Worm (Caenorhabditis elegans): ENCODE data around the gene srg-15.

DNA sequence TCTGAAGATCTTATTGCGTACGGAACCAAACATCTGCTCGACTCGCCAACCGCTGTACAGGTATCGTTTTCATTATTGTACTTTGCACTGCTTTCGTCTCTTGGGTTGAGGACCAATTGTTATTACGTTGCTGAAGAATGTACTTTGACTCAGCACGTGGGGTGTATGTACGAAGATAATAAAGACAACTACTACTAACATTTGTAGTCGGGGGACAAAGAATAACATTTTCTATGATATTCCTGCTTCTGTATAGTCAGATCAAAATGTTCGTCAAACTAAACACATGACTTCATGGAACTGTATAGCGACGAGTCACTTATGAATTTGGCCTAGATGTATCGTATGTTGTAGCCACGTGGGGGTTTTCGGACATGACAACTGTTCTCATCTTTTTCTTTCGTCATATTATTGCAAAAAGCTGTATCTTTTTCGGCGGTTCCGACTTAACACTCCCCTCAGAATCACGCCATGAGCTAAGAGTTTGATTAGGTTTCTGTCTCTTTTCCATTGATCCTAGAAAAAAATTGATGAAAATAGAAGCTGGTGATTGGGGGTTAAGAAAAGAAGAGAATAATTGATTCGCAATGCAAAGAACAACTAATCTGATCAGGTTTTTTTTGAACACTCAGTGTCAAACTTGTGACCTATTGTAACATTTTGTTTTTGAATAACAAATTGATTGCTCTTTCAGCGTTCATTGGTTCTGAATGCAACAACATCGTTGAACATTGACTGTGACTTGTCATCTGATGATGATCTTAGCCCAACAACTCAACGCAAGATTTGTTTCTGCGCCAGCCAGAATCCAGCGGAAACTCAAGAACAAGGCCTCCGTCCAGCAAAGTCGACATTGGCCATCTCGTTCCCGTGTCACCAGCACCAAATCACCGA lies 34.6 kb upstream of the srg-15 start:
- TF ChIP-seq ets-7 (tag; optimal IDR thresholded peaks at IDR 0.05) (no peak), hnd-1 (tag; optimal IDR thresholded peaks at IDR 0.05) (no peak), pes-1 (GFP tag; IDR thresholded peaks at IDR 0.05) (no peak), F13C5.2 (tag; optimal IDR thresholded peaks at IDR 0.05) (no peak), tra-4 (tag; optimal IDR thresholded peaks at IDR 0.05) (no peak), ama-1 (optimal IDR thresholded peaks at IDR 0.05) (no peak), flt-1 (GFP tag; IDR thresholded peaks at IDR 0.05) (no peak), ceh-13 (GFP tag; optimal IDR thresholded peaks at IDR 0.05) (no peak), scrt-1 (GFP tag; IDR thresholded peaks at IDR 0.05) (no peak), hmg-4 (GFP tag; optimal IDR thresholded peaks at IDR 0.05) (no peak), sea-1 (GFP tag; conservative IDR thresholded peaks at IDR 0.05) (no peak)
